Worm (Caenorhabditis elegans) whole organism, L4 larva: Measurements from ENCODE around the gene Y17D7B.3.

Experiments
- F44E2.7 ChIP-seq: fragments of 200-800 bp; sonication (Bioruptor generic); IDR thresholded peaks from 2 replicates; pipeline ENCODE4 v2.1.2; 2022; ENCODE audit warnings: missing genetic modification characterization, missing compliant biosample characterization
- F49E8.2 ChIP-seq: sonication (generic microtip); optimal IDR thresholded peaks from 2 replicates; lab custom pipeline; 2016; ENCODE audit warnings: missing compliant biosample characterization, mild to moderate bottlenecking, missing genetic modification characterization, borderline replicate concordance
- T20F7.1 ChIP-seq: fragments of 200-800 bp; sonication (Bioruptor generic); optimal IDR thresholded peaks from 2 replicates; lab custom pipeline; 2018; ENCODE audit warnings: mild to moderate bottlenecking, missing genetic modification characterization, missing compliant biosample characterization
- Y105C5A.15 ChIP-seq: fragments of 200-800 bp; sonication (Bioruptor generic); IDR thresholded peaks from 2 replicates; pipeline ENCODE4 v1.3.6; 2022; ENCODE audit warnings: missing genetic modification characterization, missing compliant biosample characterization
- Y48G9A.11 ChIP-seq: fragments of 200-800 bp; sonication (Bioruptor generic); IDR thresholded peaks from 2 replicates; pipeline ENCODE4 v1.3.6; 2022; ENCODE audit warnings: missing genetic modification reagents, missing genetic modification characterization, missing compliant biosample characterization
- aha-1 ChIP-seq: fragments of 150-350 bp; peaks from one replicate; lab custom pipeline; 2014; ENCODE audit warnings: missing biosample characterization, missing genetic modification characterization
- arid-1 ChIP-seq: fragments of 200-800 bp; sonication (Bioruptor generic); conservative IDR thresholded peaks from 2 replicates; pipeline ENCODE4 v1.3.6; 2022; ENCODE audit warnings: missing genetic modification reagents, missing genetic modification characterization, missing compliant biosample characterization
- attf-4 ChIP-seq: sonication (generic microtip); optimal IDR thresholded peaks from 3 replicates; lab custom pipeline; 2017; ENCODE audit warnings: missing biosample characterization, missing genetic modification characterization
- ceh-28 ChIP-seq: fragments of 150-350 bp; optimal IDR thresholded peaks from 2 replicates; lab custom pipeline; 2014; ENCODE audit warnings: missing biosample characterization, missing genetic modification reagents, missing genetic modification characterization
- ceh-32 ChIP-seq: sonication (generic microtip); optimal IDR thresholded peaks from 2 replicates; lab custom pipeline; 2016; ENCODE audit warnings: mild to moderate bottlenecking, missing genetic modification characterization, missing compliant biosample characterization; ENCODE audit not compliant: poor library complexity
- ceh-62 ChIP-seq: sonication (generic microtip); optimal IDR thresholded peaks from 2 replicates; lab custom pipeline; 2017; ENCODE audit warnings: missing biosample characterization, missing genetic modification characterization
- cey-2 ChIP-seq: sonication (generic microtip); optimal IDR thresholded peaks from 3 replicates; lab custom pipeline; 2017; ENCODE audit warnings: missing genetic modification characterization, mild to moderate bottlenecking, missing compliant biosample characterization, antibody characterized with exemption, borderline replicate concordance; ENCODE audit not compliant: insufficient read depth
- daf-16 ChIP-seq, 3 experiments: sonication (generic microtip); optimal IDR thresholded peaks; 2 replicates each; lab custom pipeline; 2016 to 2017; ENCODE audit warnings: missing genetic modification characterization in 3 of 3, missing genetic modification reagents in 3 of 3, mild to moderate bottlenecking in 2 of 3, missing compliant biosample characterization in 2 of 3, missing biosample characterization in 1 of 3, moderate library complexity in 1 of 3
- dmd-6 ChIP-seq: fragments of 200-800 bp; sonication (Bioruptor generic); IDR thresholded peaks from 2 replicates; pipeline ENCODE4 v1.3.6; 2022; ENCODE audit warnings: missing genetic modification reagents, missing genetic modification characterization, missing compliant biosample characterization
- dmd-8 ChIP-seq: fragments of 200-800 bp; sonication (Bioruptor generic); IDR thresholded peaks from 2 replicates; pipeline ENCODE4 v1.3.6; 2022; ENCODE audit warnings: missing genetic modification characterization, missing compliant biosample characterization
- dmd-9 ChIP-seq: fragments of 200-800 bp; sonication (Bioruptor generic); IDR thresholded peaks from 2 replicates; pipeline ENCODE4 v1.3.6; 2022; ENCODE audit warnings: missing genetic modification reagents, missing genetic modification characterization, missing compliant biosample characterization
- dpl-1 ChIP-seq: fragments of 150-350 bp; optimal IDR thresholded peaks from 2 replicates; lab custom pipeline; 2014; ENCODE audit warnings: missing biosample characterization, missing genetic modification reagents, missing genetic modification characterization
- fkh-10 ChIP-seq: fragments of 150-350 bp; optimal IDR thresholded peaks from 2 replicates; lab custom pipeline; 2014; ENCODE audit warnings: missing biosample characterization, missing genetic modification reagents, missing genetic modification characterization
- fos-1 ChIP-seq: fragments of 150-350 bp; optimal IDR thresholded peaks from 2 replicates; lab custom pipeline; 2014; ENCODE audit warnings: missing biosample characterization, missing genetic modification characterization
- gei-8 ChIP-seq: fragments of 200-800 bp; sonication (Bioruptor generic); optimal IDR thresholded peaks from 2 replicates; lab custom pipeline; 2018; ENCODE audit warnings: mild to moderate bottlenecking, missing genetic modification characterization, missing compliant biosample characterization
- hif-1 ChIP-seq, 2 experiments: sonication (generic microtip); optimal IDR thresholded peaks; 2 replicates each; lab custom pipeline; 2016 to 2017; ENCODE audit warnings: missing compliant biosample characterization in 2 of 2, missing genetic modification characterization in 2 of 2, missing genetic modification reagents in 2 of 2, missing genotype in 2 of 2, mild to moderate bottlenecking in 1 of 2
- hlh-11 ChIP-seq: fragments of 200-800 bp; sonication (Bioruptor generic); optimal IDR thresholded peaks from 2 replicates; lab custom pipeline; 2018; ENCODE audit warnings: mild to moderate bottlenecking, missing genetic modification characterization, missing compliant biosample characterization
- jun-1 ChIP-seq: fragments of 150-350 bp; optimal IDR thresholded peaks from 2 replicates; lab custom pipeline; 2014; ENCODE audit warnings: missing biosample characterization, missing genetic modification reagents, missing genetic modification characterization
- lim-7 ChIP-seq: fragments of 200-800 bp; sonication (Bioruptor generic); IDR thresholded peaks from 2 replicates; pipeline ENCODE4 v1.3.6; 2022; ENCODE audit warnings: missing genetic modification characterization, missing compliant biosample characterization
- lin-38 ChIP-seq: fragments of 200-800 bp; sonication (Bioruptor generic); IDR thresholded peaks from 2 replicates; pipeline ENCODE4 v1.3.6; 2022; ENCODE audit warnings: missing genetic modification reagents, missing genetic modification characterization, missing compliant biosample characterization
- lin-39 ChIP-seq: fragments of 150-350 bp; optimal IDR thresholded peaks from 2 replicates; lab custom pipeline; 2014; ENCODE audit warnings: missing biosample characterization, missing genetic modification reagents, missing genetic modification characterization
- lsy-2 ChIP-seq, 2 experiments: fragments of 150-350 bp in 1 of 2; sonication (generic microtip) in 1 of 2; optimal IDR thresholded peaks; 2 replicates each; lab custom pipeline; 2014 to 2017; ENCODE audit warnings: missing biosample characterization in 2 of 2, missing genetic modification characterization in 2 of 2
- madf-9 ChIP-seq: fragments of 200-800 bp; sonication (Bioruptor generic); conservative IDR thresholded peaks from 2 replicates; pipeline ENCODE4 v1.3.6; 2022; ENCODE audit warnings: missing genetic modification reagents, missing genetic modification characterization, missing compliant biosample characterization
- mxl-2 ChIP-seq: fragments of 200-800 bp; sonication (Bioruptor generic); conservative IDR thresholded peaks from 2 replicates; pipeline ENCODE4 v1.3.6; 2022; ENCODE audit warnings: missing genetic modification reagents, missing genetic modification characterization, missing compliant biosample characterization
- nhr-42 ChIP-seq: fragments of 200-800 bp; sonication (Bioruptor generic); IDR thresholded peaks from 2 replicates; pipeline ENCODE4 v1.3.6; 2022; ENCODE audit warnings: missing genetic modification characterization, missing compliant biosample characterization
- nhr-6 ChIP-seq: fragments of 150-350 bp; optimal IDR thresholded peaks from 2 replicates; lab custom pipeline; 2014; ENCODE audit warnings: missing biosample characterization, missing genetic modification characterization
- nhr-76 ChIP-seq: fragments of 150-350 bp; optimal IDR thresholded peaks from 2 replicates; lab custom pipeline; 2014; ENCODE audit warnings: missing biosample characterization, missing genetic modification characterization
- php-3 ChIP-seq: fragments of 200-800 bp; sonication (Bioruptor generic); IDR thresholded peaks from 2 replicates; pipeline ENCODE4 v1.3.6; 2022; ENCODE audit warnings: missing genetic modification reagents, missing genetic modification characterization, missing compliant biosample characterization
- sdz-12 ChIP-seq: fragments of 200-800 bp; sonication (Bioruptor generic); optimal IDR thresholded peaks from 2 replicates; lab custom pipeline; 2018; ENCODE audit warnings: mild to moderate bottlenecking, missing genetic modification characterization, missing compliant biosample characterization
- set-16 ChIP-seq: fragments of 200-800 bp; sonication (Bioruptor generic); IDR thresholded peaks from 2 replicates; pipeline ENCODE4 v1.3.6; 2022; ENCODE audit warnings: missing genetic modification reagents, missing genetic modification characterization, missing compliant biosample characterization
- skn-1 ChIP-seq: fragments of 150-350 bp; optimal IDR thresholded peaks from 2 replicates; lab custom pipeline; 2014; ENCODE audit warnings: missing biosample characterization, missing genetic modification characterization
- snpc-1.2 ChIP-seq: fragments of 200-800 bp; sonication (Bioruptor generic); IDR thresholded peaks from 2 replicates; pipeline ENCODE4 v1.3.6; 2022; ENCODE audit warnings: missing genetic modification reagents, missing genetic modification characterization, missing compliant biosample characterization
- tag-97 ChIP-seq: fragments of 200-800 bp; sonication (Bioruptor generic); IDR thresholded peaks from 2 replicates; pipeline ENCODE4 v1.3.6; 2022; ENCODE audit warnings: missing genetic modification characterization, missing compliant biosample characterization
- tra-1 ChIP-seq: fragments of 200-800 bp; sonication (Bioruptor generic); IDR thresholded peaks from 2 replicates; pipeline ENCODE4 v1.3.6; 2022; ENCODE audit warnings: missing genetic modification reagents, missing genetic modification characterization, missing compliant biosample characterization
- unc-130 ChIP-seq: sonication (generic microtip); optimal IDR thresholded peaks from 2 replicates; lab custom pipeline; 2016; ENCODE audit warnings: missing genetic modification reagents, missing genetic modification characterization, missing compliant biosample characterization
- unc-39 ChIP-seq: sonication (generic microtip); optimal IDR thresholded peaks from 2 replicates; lab custom pipeline; 2017; ENCODE audit warnings: missing biosample characterization, missing genetic modification characterization
- vab-7 ChIP-seq: fragments of 200-800 bp; sonication (Bioruptor generic); IDR thresholded peaks from 2 replicates; pipeline ENCODE4 v1.3.6; 2022; ENCODE audit warnings: missing genetic modification reagents, missing genetic modification characterization, missing compliant biosample characterization
- zfp-3 ChIP-seq: fragments of 200-800 bp; sonication (Bioruptor generic); conservative IDR thresholded peaks from 2 replicates; pipeline ENCODE4 v1.3.6; 2022; ENCODE audit warnings: missing genetic modification reagents, missing genetic modification characterization, missing compliant biosample characterization
- zip-2 ChIP-seq: fragments of 150-350 bp; optimal IDR thresholded peaks from 2 replicates; lab custom pipeline; 2014; ENCODE audit warnings: missing biosample characterization, missing genetic modification characterization
- ztf-7 ChIP-seq: fragments of 150-350 bp; optimal IDR thresholded peaks from 2 replicates; lab custom pipeline; 2014; ENCODE audit warnings: missing biosample characterization, missing genetic modification characterization

The Y17D7B.3 gene

ce11 chrV:18790658-18791057 is 4.1 kb upstream of the Y17D7B.3 start, which contains the start of gene nhr-231:
nhr-231 (plus strand) TSS chrV:18790958.
- TF ChIP-seq dpl-1 (no peak), aha-1 (tag; lab: Kevin White, UChicago) (peak; percentile 4)

ce11 chrV:18787417-18787918 is 874 bp upstream of the Y17D7B.3 start, which contains the start of gene Y17D7B.2:
Y17D7B.2 (plus strand) TSS chrV:18787739.
- TF ChIP-seq dmd-6 (GFP tag; lab: Robert Waterston, UW) = peak; percentile 39
- no peak for TF ChIP-seq Y105C5A.15
- no peak for TF ChIP-seq dmd-8
- peak; percentile 62 for TF ChIP-seq nhr-6 (tag; lab: Kevin White, UChicago)
- TF ChIP-seq lin-39 (tag; lab: Kevin White, UChicago) = no peak
- no peak for TF ChIP-seq lin-38 (GFP tag; lab: Robert Waterston, UW)
- no peak for TF ChIP-seq ceh-62
- TF ChIP-seq zip-2 (tag; lab: Kevin White, UChicago) = peak; percentile 73

- TF ChIP-seq F44E2.7 (GFP tag; lab: Robert Waterston, UW) = no peak
- TF ChIP-seq set-16 (GFP tag; lab: Robert Waterston, UW) = 0 out of 2 replicates have a peak, but pooled peaks have one; percentile 9
- no peak for TF ChIP-seq dmd-9
- no peak for TF ChIP-seq dmd-6 (GFP tag; lab: Robert Waterston, UW)
- no peak for TF ChIP-seq arid-1
- no peak for TF ChIP-seq mxl-2 (GFP tag; lab: Robert Waterston, UW)
- TF ChIP-seq hif-1 (tag; optimal IDR thresholded peaks at IDR 0.05; lab: Kevin White, UChicago) = no peak
- TF ChIP-seq, all 104 proteins: peak for 1
Measured at ce11 chrV:18783474-18783873, 3.1 kb downstream of the Y17D7B.3 start, which contains the start of gene Y17D7B.10. Y17D7B.10 (plus strand) TSS chrV:18783716.

- no peak for TF ChIP-seq sdz-12 (GFP tag; lab: Kevin White, UChicago)
- no peak for TF ChIP-seq zfp-3 (GFP tag; lab: Robert Waterston, UW)
- no peak for TF ChIP-seq ztf-7 (tag; lab: Kevin White, UChicago)
- TF ChIP-seq fkh-10 (GFP tag; lab: Kevin White, UChicago) = no peak
- TF ChIP-seq vab-7 (GFP tag; lab: Robert Waterston, UW) = no peak
- TF ChIP-seq lsy-2 (tag; optimal IDR thresholded peaks at IDR 0.05; lab: Kevin White, UChicago) = peak in 1 of 2 experiments; percentile 40
- no peak for TF ChIP-seq madf-9 (GFP tag; lab: Robert Waterston, UW)
- no peak for TF ChIP-seq attf-4 (tag; lab: Kevin White, UChicago)
- no peak for TF ChIP-seq nhr-42 (GFP tag; lab: Robert Waterston, UW)
- peak; percentile 79 for TF ChIP-seq hlh-11 (tag; lab: Kevin White, UChicago)
- no peak for TF ChIP-seq snpc-1.2 (GFP tag; lab: Robert Waterston, UW)
- no peak for TF ChIP-seq T20F7.1 (GFP tag; lab: Kevin White, UChicago)
- TF ChIP-seq nhr-76 = no peak
- TF ChIP-seq unc-130 (GFP tag; lab: Kevin White, UChicago) = no peak
- TF ChIP-seq tra-1 (GFP tag; lab: Robert Waterston, UW) = no peak
- TF ChIP-seq ceh-32 = no peak
- no peak for TF ChIP-seq ceh-28 (tag; lab: Kevin White, UChicago)
- no peak for TF ChIP-seq lin-39 (tag; lab: Kevin White, UChicago)
- TF ChIP-seq skn-1 = no peak
- TF ChIP-seq lim-7 (GFP tag; lab: Robert Waterston, UW) = no peak
- TF ChIP-seq tag-97 = no peak
- TF ChIP-seq F49E8.2 (tag; lab: Kevin White, UChicago) = no peak
- no peak for TF ChIP-seq Y48G9A.11
- peak; percentile 40; the same call in 1 of the 2 replicates for TF ChIP-seq php-3
- no peak for TF ChIP-seq unc-39 (tag; lab: Kevin White, UChicago)
- TF ChIP-seq cey-2 (tag; lab: Kevin White, UChicago) = no peak
- no peak for TF ChIP-seq gei-8
- peak in 1 of 2 experiments; percentile 8 for TF ChIP-seq daf-16 (GFP tag; optimal IDR thresholded peaks at IDR 0.05; lab: Kevin White, UChicago)
- peak; percentile 57 for TF ChIP-seq daf-16 (tag; optimal IDR thresholded peaks at IDR 0.05; lab: Kevin White, UChicago)
- no peak for TF ChIP-seq jun-1
- no peak for TF ChIP-seq fos-1 (tag; lab: Kevin White, UChicago)
- no peak for TF ChIP-seq ceh-62
Measured at ce11 chrV:18782747-18783146, 3.8 kb downstream of the Y17D7B.3 start.
